Worm (Caenorhabditis elegans) whole organism, L3 larva: Measurements from ENCODE around the gene eak-7.

Source experiments
- lin-15B ChIP-seq: fragments of 150-350 bp; optimal IDR thresholded peaks from 2 replicates; lab custom pipeline; 2014; ENCODE audit warnings: missing biosample characterization, missing genetic modification characterization
- unc-62 ChIP-seq: fragments of 150-350 bp; sonication (generic microtip); optimal IDR thresholded peaks from 4 replicates; lab custom pipeline; 2014; ENCODE audit warnings: missing biosample characterization, missing genetic modification reagents, missing genetic modification characterization

ce11 chrIV:12585966-12586365 lies 20.2 kb upstream of the eak-7 start, which contains the start of gene K08E7.8:
- TF ChIP-seq lin-15B (tag; lab: Kevin White, UChicago): no peak
- TF ChIP-seq unc-62 (GFP tag; lab: Kevin White, UChicago): no peak
